Fruit fly (Drosophila melanogaster) whole organism, embryonic: ENCODE measurements around the gene Hrs.

Experiments used
- Bteb2 ChIP-seq: fragments of 200-800 bp; sonication (Bioruptor generic); optimal IDR thresholded peaks from 2 replicates; lab custom pipeline; 2016; ENCODE audit warnings: missing biosample characterization, missing genetic modification characterization
- CG1024 ChIP-seq: fragments of 200-800 bp; sonication (Bioruptor generic); IDR thresholded peaks from 2 replicates; pipeline ENCODE4 v1.3.6; 2022; ENCODE audit warnings: missing biosample characterization, missing genetic modification characterization
- CG10267 ChIP-seq: fragments of 200-800 bp; sonication (Bioruptor generic); optimal IDR thresholded peaks from 2 replicates; lab custom pipeline; 2018; ENCODE audit warnings: missing biosample characterization, mild to moderate bottlenecking, missing genetic modification characterization, moderate library complexity
- CG11398 ChIP-seq: fragments of 200-800 bp; sonication (Bioruptor generic); optimal IDR thresholded peaks from 2 replicates; lab custom pipeline; 2016; ENCODE audit warnings: missing biosample characterization, missing genetic modification characterization
- CG12219 ChIP-seq: fragments of 200-800 bp; sonication (Bioruptor generic); optimal IDR thresholded peaks from 3 replicates; lab custom pipeline; 2018; ENCODE audit warnings: missing biosample characterization, mild to moderate bottlenecking, missing genetic modification characterization
- CG12942 ChIP-seq: fragments of 200-800 bp; sonication (Bioruptor generic); optimal IDR thresholded peaks from 3 replicates; lab custom pipeline; 2016; ENCODE audit warnings: missing biosample characterization, missing genetic modification characterization
- CG14441 ChIP-seq: fragments of 200-800 bp; sonication (Bioruptor generic); IDR thresholded peaks from 2 replicates; pipeline ENCODE4 v1.3.6; 2022; ENCODE audit warnings: missing biosample characterization, missing genetic modification characterization
- CG14965 ChIP-seq: fragments of 200-800 bp; sonication (Bioruptor generic); optimal IDR thresholded peaks from 2 replicates; lab custom pipeline; 2016; ENCODE audit warnings: missing biosample characterization, missing genetic modification characterization, borderline replicate concordance
- CG1529 ChIP-seq: fragments of 200-800 bp; sonication (Bioruptor generic); optimal IDR thresholded peaks from 3 replicates; lab custom pipeline; 2018; ENCODE audit warnings: missing biosample characterization, missing genetic modification characterization
- CG1647 ChIP-seq: fragments of 200-800 bp; sonication (Bioruptor generic); optimal IDR thresholded peaks from 3 replicates; lab custom pipeline; 2016; ENCODE audit warnings: missing biosample characterization, missing genetic modification characterization
- CG17186 ChIP-seq: fragments of 200-800 bp; sonication (Bioruptor generic); optimal IDR thresholded peaks from 3 replicates; lab custom pipeline; 2017; ENCODE audit warnings: missing biosample characterization, missing genetic modification reagents, missing genetic modification characterization
- CG18011 ChIP-seq: fragments of 200-800 bp; sonication (Bioruptor generic); optimal IDR thresholded peaks from 2 replicates; lab custom pipeline; 2017; ENCODE audit warnings: missing biosample characterization, missing genetic modification characterization, mild to moderate bottlenecking, moderate library complexity, missing genotype
- CG18599 ChIP-seq: fragments of 200-800 bp; sonication (Bioruptor generic); optimal IDR thresholded peaks from 3 replicates; lab custom pipeline; 2017; ENCODE audit warnings: missing biosample characterization, missing genetic modification characterization, mild to moderate bottlenecking, moderate library complexity, missing genetic modification reagents
- CG2889 ChIP-seq: fragments of 200-800 bp; sonication (Bioruptor generic); IDR thresholded peaks from 3 replicates; pipeline ENCODE4 v1.3.6; 2022; ENCODE audit warnings: missing biosample characterization, missing genetic modification characterization
- CG3995 ChIP-seq: fragments of 200-800 bp; sonication (Bioruptor generic); optimal IDR thresholded peaks from 3 replicates; lab custom pipeline; 2016; ENCODE audit warnings: missing biosample characterization, missing genetic modification characterization
- CG5180 ChIP-seq: fragments of 200-800 bp; sonication (Bioruptor generic); optimal IDR thresholded peaks from 3 replicates; lab custom pipeline; 2017; ENCODE audit warnings: missing biosample characterization, missing genetic modification characterization, mild to moderate bottlenecking, moderate library complexity, missing genetic modification reagents
- CG7839 ChIP-seq: fragments of 200-800 bp; sonication (Bioruptor generic); optimal IDR thresholded peaks from 3 replicates; lab custom pipeline; 2018; ENCODE audit warnings: missing biosample characterization, mild to moderate bottlenecking, missing genetic modification characterization, moderate library complexity
- CkIIα-i1 ChIP-seq: fragments of 200-800 bp; sonication (Bioruptor generic); IDR thresholded peaks from 2 replicates; pipeline ENCODE4 v1.3.6; 2022; ENCODE audit warnings: missing biosample characterization, missing genetic modification characterization
- D19B ChIP-seq: fragments of 200-800 bp; sonication (Bioruptor generic); optimal IDR thresholded peaks from 2 replicates; lab custom pipeline; 2017; ENCODE audit warnings: missing biosample characterization, mild to moderate bottlenecking, missing genetic modification characterization
- Dp ChIP-seq: fragments of 200-800 bp; sonication (Bioruptor generic); optimal IDR thresholded peaks from 2 replicates; lab custom pipeline; 2018; ENCODE audit warnings: missing biosample characterization, mild to moderate bottlenecking, missing genetic modification characterization, moderate library complexity
- Drgx ChIP-seq: fragments of 200-800 bp; sonication (Bioruptor generic); IDR thresholded peaks from 2 replicates; pipeline ENCODE4 v1.3.6; 2022; ENCODE audit warnings: missing biosample characterization, missing genetic modification characterization
- Lhr ChIP-seq: fragments of 200-800 bp; sonication (Bioruptor generic); optimal IDR thresholded peaks from 3 replicates; lab custom pipeline; 2017; ENCODE audit warnings: mild to moderate bottlenecking, missing biosample characterization, missing genetic modification reagents, missing genetic modification characterization
- Nf-YA ChIP-seq: fragments of 200-800 bp; sonication (Bioruptor generic); IDR thresholded peaks from 2 replicates; pipeline ENCODE4 v1.3.6; 2022; ENCODE audit warnings: missing biosample characterization, missing genetic modification characterization
- Nf-YC ChIP-seq: fragments of 200-800 bp; optimal IDR thresholded peaks from 3 replicates; lab custom pipeline; 2019; ENCODE audit warnings: missing biosample characterization, mild to moderate bottlenecking, missing genetic modification characterization, moderate library complexity
- Taf1 ChIP-seq: fragments of 200-800 bp; sonication (Bioruptor generic); IDR thresholded peaks from 2 replicates; pipeline ENCODE4 v1.3.6; 2022; ENCODE audit warnings: missing biosample characterization, missing genetic modification characterization
- Tbp ChIP-seq: fragments of >200 bp; optimal IDR thresholded peaks from 2 replicates; lab custom pipeline; 2018; ENCODE audit warnings: missing biosample characterization, missing genetic modification characterization
- aop ChIP-seq: fragments of 200-800 bp; sonication (Bioruptor generic); IDR thresholded peaks from 2 replicates; pipeline ENCODE4 v1.3.6; 2022; ENCODE audit warnings: missing biosample characterization, missing genetic modification characterization
- ase ChIP-seq: fragments of 200-800 bp; sonication (Bioruptor generic); IDR thresholded peaks from 3 replicates; pipeline ENCODE4 v1.3.6; 2022; ENCODE audit warnings: missing biosample characterization, missing genetic modification characterization
- bcd ChIP-seq: fragments of 200-800 bp; sonication (Bioruptor generic); optimal IDR thresholded peaks from 2 replicates; lab custom pipeline; 2017; ENCODE audit warnings: missing biosample characterization, mild to moderate bottlenecking, missing genetic modification characterization
- bowl ChIP-seq: fragments of 200-800 bp; sonication (Bioruptor generic); IDR thresholded peaks from 2 replicates; pipeline ENCODE4 v1.3.6; 2022; ENCODE audit warnings: missing biosample characterization, missing genetic modification characterization
- cg ChIP-seq: fragments of 200-800 bp; sonication (Bioruptor generic); optimal IDR thresholded peaks from 3 replicates; lab custom pipeline; 2019; ENCODE audit warnings: missing biosample characterization, mild to moderate bottlenecking, missing genetic modification characterization, moderate library complexity
- chinmo ChIP-seq: fragments of 200-800 bp; sonication (Bioruptor generic); IDR thresholded peaks from 4 replicates; pipeline ENCODE4 v1.3.6; 2022; ENCODE audit warnings: missing biosample characterization, missing genetic modification characterization; ENCODE audit not compliant: partially characterized antibody
- chn ChIP-seq: fragments of 200-800 bp; sonication (Bioruptor generic); optimal IDR thresholded peaks from 2 replicates; lab custom pipeline; 2016; ENCODE audit warnings: missing biosample characterization, missing genetic modification characterization
- dimm ChIP-seq: fragments of 200-800 bp; sonication (Bioruptor generic); IDR thresholded peaks from 2 replicates; pipeline ENCODE4 v1.3.6; 2022; ENCODE audit warnings: missing biosample characterization, missing genetic modification characterization
- emc ChIP-seq: fragments of 200-800 bp; sonication (Bioruptor generic); optimal IDR thresholded peaks from 2 replicates; lab custom pipeline; 2016; ENCODE audit warnings: missing biosample characterization, missing genetic modification characterization
- eve ChIP-seq, 2 experiments: fragments of >200 bp; optimal IDR thresholded peaks; 2 replicates each; lab custom pipeline; 2017; ENCODE audit warnings: missing biosample characterization in 2 of 2, missing genetic modification characterization in 2 of 2
- ind ChIP-seq: fragments of 200-800 bp; sonication (Bioruptor generic); optimal IDR thresholded peaks from 3 replicates; lab custom pipeline; 2016; ENCODE audit warnings: missing biosample characterization, missing genetic modification characterization
- inv ChIP-seq: fragments of 200-800 bp; sonication (Bioruptor generic); IDR thresholded peaks from 2 replicates; pipeline ENCODE4 v1.3.6; 2022; ENCODE audit warnings: missing biosample characterization, missing genetic modification characterization; ENCODE audit not compliant: partially characterized antibody
- oc ChIP-seq: fragments of 200-800 bp; sonication (Bioruptor generic); optimal IDR thresholded peaks from 2 replicates; lab custom pipeline; 2018; ENCODE audit warnings: missing biosample characterization, mild to moderate bottlenecking, missing genetic modification characterization, moderate library complexity
- odd ChIP-seq: fragments of 200-800 bp; sonication (Bioruptor generic); optimal IDR thresholded peaks from 2 replicates; lab custom pipeline; 2017; ENCODE audit warnings: missing biosample characterization, mild to moderate bottlenecking, missing genetic modification characterization
- onecut ChIP-seq: fragments of 200-800 bp; sonication (Bioruptor generic); IDR thresholded peaks from 2 replicates; pipeline ENCODE4 v1.3.6; 2022; ENCODE audit warnings: missing biosample characterization, missing genetic modification characterization
- pum ChIP-seq: fragments of 200-800 bp; sonication (Bioruptor generic); optimal IDR thresholded peaks from 2 replicates; lab custom pipeline; 2016; ENCODE audit warnings: missing biosample characterization, missing genetic modification characterization
- pzg ChIP-seq: fragments of 200-800 bp; sonication (Bioruptor generic); optimal IDR thresholded peaks from 3 replicates; lab custom pipeline; 2018; ENCODE audit warnings: missing biosample characterization, mild to moderate bottlenecking, missing genetic modification characterization, moderate library complexity
- sc ChIP-seq, 3 experiments: fragments of >200 bp in 2 of 3; fragments of 200-800 bp in 1 of 3; sonication (Bioruptor generic) in 1 of 3; optimal IDR thresholded peaks; 2 replicates in 2 of 3; 3 replicates in 1 of 3; lab custom pipeline; 2017; ENCODE audit warnings: mild to moderate bottlenecking in 1 of 3, missing biosample characterization in 1 of 3, missing genetic modification characterization in 1 of 3, missing genetic modification reagents in 1 of 3
- sisA ChIP-seq: fragments of 200-800 bp; sonication (Bioruptor generic); IDR thresholded peaks from 2 replicates; pipeline ENCODE4 v1.3.6; 2022; ENCODE audit warnings: missing biosample characterization, missing genetic modification characterization
- sna ChIP-seq: fragments of 200-800 bp; sonication (Bioruptor generic); IDR thresholded peaks from 2 replicates; pipeline ENCODE4 v1.3.6; 2022; ENCODE audit warnings: missing biosample characterization, missing genetic modification characterization; ENCODE audit not compliant: partially characterized antibody
- tin ChIP-seq: fragments of 200-800 bp; sonication (Bioruptor generic); optimal IDR thresholded peaks from 3 replicates; lab custom pipeline; 2016; ENCODE audit warnings: missing biosample characterization, missing genetic modification characterization
- trem ChIP-seq: fragments of 200-800 bp; optimal IDR thresholded peaks from 3 replicates; lab custom pipeline; 2019; ENCODE audit warnings: missing biosample characterization, mild to moderate bottlenecking, missing genetic modification characterization, moderate library complexity
- ttk ChIP-seq: fragments of 200-800 bp; sonication (Bioruptor generic); IDR thresholded peaks from 2 replicates; pipeline ENCODE4 v2.1.2; 2022; ENCODE audit warnings: missing biosample characterization, missing genetic modification characterization
- twi ChIP-seq: fragments of 200-800 bp; optimal IDR thresholded peaks from 2 replicates; lab custom pipeline; 2019; ENCODE audit warnings: missing biosample characterization, mild to moderate bottlenecking, missing genetic modification characterization, moderate library complexity
- usp ChIP-seq: fragments of >200 bp; optimal IDR thresholded peaks from 2 replicates; lab custom pipeline; 2017; ENCODE audit warnings: missing biosample characterization, missing genetic modification characterization
- wdn ChIP-seq: fragments of 200-800 bp; sonication (Bioruptor generic); IDR thresholded peaks from 2 replicates; pipeline ENCODE4 v1.3.6; 2022; ENCODE audit warnings: missing biosample characterization, missing genetic modification characterization

Hrs gene

dm6 chr2L:2767627-2768026 lies 27.8 kb downstream of the Hrs start, which contains the start of the genes Taf10b and Taf10 (continued):
- TF ChIP-seq bcd (GFP tag; lab: Kevin White, UChicago) (no peak), CG17186 (peak; percentile 34), onecut (no peak), sna (GFP tag; lab: Robert Waterston, UW) (peak; percentile 83), twi (tag; lab: Kevin White, UChicago) (no peak), CG1024 (GFP tag; lab: Robert Waterston, UW) (no peak), ind (GFP tag; lab: Kevin White, UChicago) (no peak), pum (GFP tag; lab: Kevin White, UChicago) (no peak), chinmo (peak; percentile 88; the same call in 3 of the 4 replicates), tin (GFP tag; lab: Kevin White, UChicago) (no peak), Taf1 (GFP tag; lab: Robert Waterston, UW) (no peak), CG12219 (GFP tag; lab: Kevin White, UChicago) (no peak), CG1529 (GFP tag; lab: Kevin White, UChicago) (no peak), CG18011 (GFP tag; lab: Kevin White, UChicago) (no peak), CG18599 (GFP tag; lab: Kevin White, UChicago) (no peak), Drgx (GFP tag; lab: Robert Waterston, UW) (no peak), Nf-YA (GFP tag; lab: Robert Waterston, UW) (no peak), cg (GFP tag; lab: Kevin White, UChicago) (peak; percentile 73), Bteb2 (GFP tag; lab: Kevin White, UChicago) (no peak), pzg (GFP tag; lab: Kevin White, UChicago) (peak; percentile 76), bowl (GFP tag; lab: Robert Waterston, UW) (no peak), CG14441 (no peak), aop (GFP tag; lab: Robert Waterston, UW) (no peak), CG11398 (no peak), emc (GFP tag; lab: Kevin White, UChicago) (no peak), Nf-YC (tag; lab: Kevin White, UChicago) (peak; percentile 36), eve (GFP tag; optimal IDR thresholded peaks at IDR 0.05; lab: Kevin White, UChicago) (no peak), CG7839 (tag; lab: Kevin White, UChicago) (no peak), inv (GFP tag; lab: Robert Waterston, UW) (peak; percentile 63), CG2889 (no peak), sc (optimal IDR thresholded peaks at IDR 0.05; lab: Kevin White, UChicago) (no peak), sc (GFP tag; optimal IDR thresholded peaks at IDR 0.05; lab: Kevin White, UChicago) (no peak), Dp (GFP tag; lab: Kevin White, UChicago) (peak; percentile 45), CG3995 (GFP tag; lab: Kevin White, UChicago) (no peak), Lhr (no peak), sisA (GFP tag; lab: Robert Waterston, UW) (no peak), CG14965 (GFP tag; lab: Kevin White, UChicago) (no peak), wdn (GFP tag; lab: Robert Waterston, UW) (no peak), D19B (no peak), trem (tag; lab: Kevin White, UChicago) (peak; percentile 69), ttk (GFP tag; lab: Robert Waterston, UW) (no peak), ase (GFP tag; lab: Robert Waterston, UW) (no peak), CG5180 (GFP tag; lab: Kevin White, UChicago) (no peak), oc (tag; lab: Kevin White, UChicago) (no peak), dimm (GFP tag; lab: Robert Waterston, UW) (no peak), Tbp (no peak), CG12942 (no peak), CG10267 (peak; percentile 46), CG1647 (GFP tag; lab: Kevin White, UChicago) (no peak), chn (no peak), CkIIα-i1 (no peak), usp (GFP tag; lab: Kevin White, UChicago) (no peak), odd (GFP tag; lab: Kevin White, UChicago) (no peak)
